Fruit fly (Drosophila melanogaster) whole organism, embryonic: ENCODE results near the gene CG4467.
A peak's percentile ranks its signal among the peaks of the same experiment; 100 is the strongest.

Source experiments
- Aef1 ChIP-seq: fragments of 200-800 bp; sonication (Bioruptor generic); IDR thresholded peaks from 3 replicates; pipeline ENCODE4 v1.3.6; 2022; ENCODE audit warnings: missing biosample characterization, missing genetic modification characterization
- Bdp1 ChIP-seq: fragments of 200-800 bp; sonication (Bioruptor generic); optimal IDR thresholded peaks from 3 replicates; lab custom pipeline; 2016; ENCODE audit warnings: missing biosample characterization, missing genetic modification characterization
- Blimp-1 ChIP-seq: fragments of 200-800 bp; sonication (Bioruptor generic); optimal IDR thresholded peaks from 3 replicates; lab custom pipeline; 2018; ENCODE audit warnings: missing biosample characterization, missing genetic modification characterization, mild to moderate bottlenecking, moderate library complexity, missing genetic modification reagents
- CG11085 ChIP-seq: fragments of 200-800 bp; sonication (Bioruptor generic); IDR thresholded peaks from 2 replicates; pipeline ENCODE4 v1.3.6; 2022; ENCODE audit warnings: missing biosample characterization, missing genetic modification characterization
- CG12071 ChIP-seq: fragments of 200-800 bp; sonication (Bioruptor generic); optimal IDR thresholded peaks from 3 replicates; lab custom pipeline; 2018; ENCODE audit warnings: missing biosample characterization, mild to moderate bottlenecking, missing genetic modification characterization
- CG12219 ChIP-seq: fragments of 200-800 bp; sonication (Bioruptor generic); optimal IDR thresholded peaks from 3 replicates; lab custom pipeline; 2018; ENCODE audit warnings: missing biosample characterization, mild to moderate bottlenecking, missing genetic modification characterization
- CG15479 ChIP-seq: fragments of 200-800 bp; sonication (Bioruptor generic); optimal IDR thresholded peaks from 3 replicates; lab custom pipeline; 2019; ENCODE audit warnings: missing biosample characterization, mild to moderate bottlenecking, missing genetic modification characterization, moderate library complexity
- CG17328 ChIP-seq: fragments of 200-800 bp; sonication (Bioruptor generic); IDR thresholded peaks from 2 replicates; pipeline ENCODE4 v1.3.6; 2022; ENCODE audit warnings: missing biosample characterization, missing genetic modification characterization
- CG18764 ChIP-seq: fragments of 200-800 bp; sonication (Bioruptor generic); optimal IDR thresholded peaks from 3 replicates; lab custom pipeline; 2016; ENCODE audit warnings: missing biosample characterization, missing genetic modification characterization
- CG3281 ChIP-seq: fragments of 200-800 bp; sonication (Bioruptor generic); optimal IDR thresholded peaks from 3 replicates; lab custom pipeline; 2017; ENCODE audit warnings: missing biosample characterization, mild to moderate bottlenecking, missing genetic modification characterization
- CG6272 ChIP-seq: fragments of 200-800 bp; sonication (Bioruptor generic); IDR thresholded peaks from 2 replicates; pipeline ENCODE4 v1.3.6; 2022; ENCODE audit warnings: missing biosample characterization, missing genetic modification characterization
- CG7556 ChIP-seq: fragments of 200-800 bp; sonication (Bioruptor generic); optimal IDR thresholded peaks from 2 replicates; lab custom pipeline; 2017; ENCODE audit warnings: missing biosample characterization, mild to moderate bottlenecking, missing genetic modification characterization
- CG7786 ChIP-seq: fragments of 200-800 bp; sonication (Bioruptor generic); optimal IDR thresholded peaks from 2 replicates; lab custom pipeline; 2016; ENCODE audit warnings: missing biosample characterization, missing genetic modification characterization
- CG7963 ChIP-seq: fragments of 200-800 bp; sonication (Bioruptor generic); IDR thresholded peaks from 3 replicates; pipeline ENCODE4 v1.3.6; 2022; ENCODE audit warnings: missing biosample characterization, missing genetic modification characterization; ENCODE audit not compliant: partially characterized antibody
- CG8089 ChIP-seq: fragments of 200-800 bp; sonication (Bioruptor generic); optimal IDR thresholded peaks from 3 replicates; lab custom pipeline; 2016; ENCODE audit warnings: missing biosample characterization, missing genetic modification characterization
- CG8281 ChIP-seq: fragments of 200-800 bp; sonication (Bioruptor generic); optimal IDR thresholded peaks from 2 replicates; lab custom pipeline; 2018; ENCODE audit warnings: missing biosample characterization, mild to moderate bottlenecking, missing genetic modification characterization, moderate library complexity
- CG8478 ChIP-seq: fragments of >200 bp; optimal IDR thresholded peaks from 2 replicates; lab custom pipeline; 2018
- CoRest ChIP-seq: fragments of 200-800 bp; sonication (Bioruptor generic); optimal IDR thresholded peaks from 3 replicates; lab custom pipeline; 2018; ENCODE audit warnings: missing biosample characterization, mild to moderate bottlenecking, missing genetic modification characterization, moderate library complexity
- D ChIP-seq, 2 experiments: fragments of 200-800 bp in 1 of 2; fragments of >200 bp in 1 of 2; sonication (Bioruptor generic) in 1 of 2; optimal IDR thresholded peaks; 2 replicates in 1 of 2; 3 replicates in 1 of 2; lab custom pipeline; 2017; ENCODE audit warnings: mild to moderate bottlenecking in 1 of 2, missing biosample characterization in 1 of 2, missing genetic modification characterization in 1 of 2, missing genetic modification reagents in 1 of 2
- H2.0 ChIP-seq: fragments of 200-800 bp; sonication (Bioruptor generic); IDR thresholded peaks from 2 replicates; pipeline ENCODE4 v1.3.6; 2022; ENCODE audit warnings: missing biosample characterization, missing genetic modification characterization
- Nf-YC ChIP-seq: fragments of 200-800 bp; optimal IDR thresholded peaks from 3 replicates; lab custom pipeline; 2019; ENCODE audit warnings: missing biosample characterization, mild to moderate bottlenecking, missing genetic modification characterization, moderate library complexity
- Sin3A ChIP-seq: fragments of >200 bp; optimal IDR thresholded peaks from 2 replicates; lab custom pipeline; 2018
- ato ChIP-seq: fragments of 200-800 bp; sonication (Bioruptor generic); IDR thresholded peaks from 2 replicates; pipeline ENCODE4 v1.3.6; 2022; ENCODE audit warnings: missing biosample characterization, missing genetic modification characterization; ENCODE audit not compliant: partially characterized antibody
- bowl ChIP-seq: fragments of 200-800 bp; sonication (Bioruptor generic); IDR thresholded peaks from 2 replicates; pipeline ENCODE4 v1.3.6; 2022; ENCODE audit warnings: missing biosample characterization, missing genetic modification characterization
- cad ChIP-seq: fragments of >200 bp; optimal IDR thresholded peaks from 2 replicates; lab custom pipeline; 2017; ENCODE audit warnings: missing biosample characterization, missing genetic modification characterization
- cas ChIP-seq: fragments of 200-800 bp; sonication (Bioruptor generic); IDR thresholded peaks from 2 replicates; pipeline ENCODE4 v1.3.6; 2022; ENCODE audit warnings: missing biosample characterization, missing genetic modification characterization
- chn ChIP-seq: fragments of 200-800 bp; sonication (Bioruptor generic); optimal IDR thresholded peaks from 2 replicates; lab custom pipeline; 2016; ENCODE audit warnings: missing biosample characterization, missing genetic modification characterization
- dati ChIP-seq: fragments of 200-800 bp; sonication (Bioruptor generic); IDR thresholded peaks from 2 replicates; pipeline ENCODE4 v1.3.6; 2022; ENCODE audit warnings: missing biosample characterization, missing genetic modification characterization
- gcm ChIP-seq: fragments of 200-800 bp; sonication (Bioruptor generic); optimal IDR thresholded peaks from 2 replicates; lab custom pipeline; 2019; ENCODE audit warnings: missing biosample characterization, mild to moderate bottlenecking, missing genetic modification characterization, moderate library complexity
- her ChIP-seq: fragments of 200-800 bp; sonication (Bioruptor generic); optimal IDR thresholded peaks from 2 replicates; lab custom pipeline; 2016; ENCODE audit warnings: missing biosample characterization, missing genetic modification characterization
- jing ChIP-seq: fragments of 200-800 bp; sonication (Bioruptor generic); optimal IDR thresholded peaks from 2 replicates; lab custom pipeline; 2018; ENCODE audit warnings: missing biosample characterization, mild to moderate bottlenecking, missing genetic modification characterization
- ken ChIP-seq: fragments of 200-800 bp; sonication (Bioruptor generic); IDR thresholded peaks from 3 replicates; pipeline ENCODE4 v1.3.6; 2022; ENCODE audit warnings: missing biosample characterization, missing genetic modification characterization
- maf-S ChIP-seq: fragments of 200-800 bp; sonication (Bioruptor generic); optimal IDR thresholded peaks from 2 replicates; lab custom pipeline; 2016; ENCODE audit warnings: missing biosample characterization, missing genetic modification characterization
- mirr ChIP-seq: fragments of 200-800 bp; sonication (Bioruptor generic); optimal IDR thresholded peaks from 3 replicates; lab custom pipeline; 2018; ENCODE audit warnings: missing biosample characterization, mild to moderate bottlenecking, missing genetic modification characterization
- oc ChIP-seq: fragments of 200-800 bp; sonication (Bioruptor generic); optimal IDR thresholded peaks from 2 replicates; lab custom pipeline; 2018; ENCODE audit warnings: missing biosample characterization, mild to moderate bottlenecking, missing genetic modification characterization, moderate library complexity
- onecut ChIP-seq: fragments of 200-800 bp; sonication (Bioruptor generic); IDR thresholded peaks from 2 replicates; pipeline ENCODE4 v1.3.6; 2022; ENCODE audit warnings: missing biosample characterization, missing genetic modification characterization
- otp ChIP-seq: fragments of 200-800 bp; sonication (Bioruptor generic); IDR thresholded peaks from 3 replicates; pipeline ENCODE4, ENCODE4 v1.3.6; 2022; ENCODE audit warnings: missing biosample characterization, missing genetic modification characterization
- pb ChIP-seq: fragments of 200-800 bp; sonication (Bioruptor generic); optimal IDR thresholded peaks from 3 replicates; lab custom pipeline; 2016; ENCODE audit warnings: missing biosample characterization, missing genetic modification characterization
- sob ChIP-seq: fragments of 200-800 bp; sonication (Bioruptor generic); IDR thresholded peaks from 2 replicates; pipeline ENCODE4 v1.3.6; 2022; ENCODE audit warnings: missing biosample characterization, missing genetic modification characterization
- stwl ChIP-seq: fragments of 200-800 bp; sonication (Bioruptor generic); optimal IDR thresholded peaks from 3 replicates; lab custom pipeline; 2018; ENCODE audit warnings: missing biosample characterization, mild to moderate bottlenecking, missing genetic modification characterization, moderate library complexity
- tin ChIP-seq: fragments of 200-800 bp; sonication (Bioruptor generic); optimal IDR thresholded peaks from 3 replicates; lab custom pipeline; 2016; ENCODE audit warnings: missing biosample characterization, missing genetic modification characterization
- tll ChIP-seq, 2 experiments: fragments of 200-800 bp in 1 of 2; fragments of >200 bp in 1 of 2; sonication (Bioruptor generic) in 1 of 2; optimal IDR thresholded peaks; 2 replicates each; lab custom pipeline; 2017 to 2019; ENCODE audit warnings: missing biosample characterization in 2 of 2, missing genetic modification characterization in 2 of 2, mild to moderate bottlenecking in 1 of 2, moderate library complexity in 1 of 2
- ttk ChIP-seq: fragments of 200-800 bp; sonication (Bioruptor generic); IDR thresholded peaks from 2 replicates; pipeline ENCODE4 v2.1.2; 2022; ENCODE audit warnings: missing biosample characterization, missing genetic modification characterization
- tup ChIP-seq: fragments of 200-800 bp; sonication (Bioruptor generic); optimal IDR thresholded peaks from 2 replicates; lab custom pipeline; 2016; ENCODE audit warnings: missing biosample characterization, mild to moderate bottlenecking, missing genetic modification characterization, moderate library complexity
- z ChIP-seq: fragments of 200-800 bp; sonication (Bioruptor generic); IDR thresholded peaks from 3 replicates; pipeline ENCODE4 v1.3.6; 2022; ENCODE audit warnings: missing biosample characterization, missing genetic modification characterization
- zen ChIP-seq: fragments of 200-800 bp; sonication (Bioruptor generic); optimal IDR thresholded peaks from 3 replicates; lab custom pipeline; 2018; ENCODE audit warnings: missing biosample characterization, mild to moderate bottlenecking, missing genetic modification characterization, moderate library complexity

CG4467 gene

DNA sequence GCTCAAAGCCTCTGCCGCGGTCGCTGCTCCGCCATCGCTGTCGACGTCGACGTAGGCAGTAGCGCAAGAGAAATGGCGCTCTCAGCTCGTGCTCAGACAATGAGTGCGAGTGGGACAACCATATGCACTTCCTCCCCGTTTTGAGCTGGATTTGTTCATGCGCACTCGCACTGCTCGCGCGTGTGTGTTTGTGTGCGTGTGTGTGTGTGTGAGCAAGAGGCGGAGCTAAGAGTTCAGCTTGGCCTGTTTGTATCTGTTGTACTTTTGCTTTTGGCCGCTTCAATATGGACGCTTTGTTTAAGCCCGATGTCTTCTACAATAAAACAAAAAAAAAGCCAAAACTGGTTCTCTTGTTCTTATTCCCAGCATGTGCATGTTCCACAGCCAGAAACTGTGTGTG lies 47.6 kb downstream of the CG4467 start (continued):
- TF ChIP-seq CG12071, result peak; percentile 46
- TF ChIP-seq CG15479 (GFP tag; lab: Kevin White, UChicago), result peak; percentile 75
- TF ChIP-seq chn (GFP tag; lab: Kevin White, UChicago), result no peak
- no peak for TF ChIP-seq CG8089 (GFP tag; lab: Kevin White, UChicago)
- TF ChIP-seq CoRest (tag; lab: Kevin White, UChicago), result peak; percentile 23
- no peak for TF ChIP-seq Blimp-1 (GFP tag; lab: Kevin White, UChicago)
- TF ChIP-seq tin (GFP tag; lab: Kevin White, UChicago), result no peak
- TF ChIP-seq her (GFP tag; lab: Kevin White, UChicago), result peak; percentile 7
- TF ChIP-seq bowl (GFP tag; lab: Robert Waterston, UW), result peak; percentile 28; the same call in 1 of the 2 replicates
- peak; percentile 52 for TF ChIP-seq oc
- TF ChIP-seq stwl (tag; lab: Kevin White, UChicago), result no peak
- TF ChIP-seq CG6272 (GFP tag; lab: Robert Waterston, UW), result no peak
- no peak for TF ChIP-seq CG18764
- TF ChIP-seq onecut (GFP tag; lab: Robert Waterston, UW), result peak; percentile 19; the same call in 1 of the 2 replicates
- TF ChIP-seq cas (GFP tag; lab: Robert Waterston, UW), result no peak
- peak; percentile 30 for TF ChIP-seq gcm (GFP tag; lab: Kevin White, UChicago)
- peak; percentile 7 for TF ChIP-seq CG12219
- TF ChIP-seq CG17328, result peak; percentile 57; the same call in 1 of the 2 replicates
- TF ChIP-seq mirr, result peak; percentile 42
- 0 out of 2 replicates have a peak, but pooled peaks have one; percentile 15 for TF ChIP-seq ato (GFP tag; lab: Robert Waterston, UW)
- peak; percentile 98 for TF ChIP-seq Nf-YC (tag; lab: Kevin White, UChicago)
- TF ChIP-seq CG11085 (GFP tag; lab: Robert Waterston, UW), result no peak
- TF ChIP-seq CG7556 (GFP tag; lab: Kevin White, UChicago), result no peak
- TF ChIP-seq CG8478 (lab: Kevin White, UChicago), result peak; percentile 88
- TF ChIP-seq, all 482 proteins: peak for 67

DNA sequence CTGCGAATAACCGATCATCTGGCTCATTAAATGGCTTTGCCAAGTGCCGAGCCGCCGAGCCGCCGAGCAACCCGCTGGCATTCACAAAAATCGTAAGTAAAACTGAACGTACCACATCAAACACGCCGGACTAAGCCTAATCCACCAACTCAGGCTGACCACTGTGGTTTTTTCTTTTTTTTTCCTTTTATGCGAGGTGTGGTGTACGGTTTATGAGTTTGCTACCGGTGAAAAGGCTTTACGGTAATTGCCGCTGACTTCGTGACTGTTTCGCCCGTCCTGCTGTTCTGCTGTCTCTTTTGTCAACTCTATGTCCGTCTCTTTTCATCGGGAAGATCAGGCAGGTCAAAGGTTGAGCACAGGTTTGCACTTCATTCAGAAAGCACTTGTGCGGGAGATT lies 53.0 kb downstream of the CG4467 start:
- TF ChIP-seq cad (peak; percentile 83), sob (GFP tag; lab: Robert Waterston, UW) (no peak), z (GFP tag; lab: Robert Waterston, UW) (no peak), dati (GFP tag; lab: Robert Waterston, UW) (no peak), ttk (GFP tag; lab: Robert Waterston, UW) (no peak), Bdp1 (GFP tag; lab: Kevin White, UChicago) (no peak), jing (GFP tag; lab: Kevin White, UChicago) (no peak), maf-S (no peak), H2.0 (no peak), tll (GFP tag; optimal IDR thresholded peaks at IDR 0.05; lab: Kevin White, UChicago) (peak in 1 of 2 experiments; percentile 99), Aef1 (no peak), pb (GFP tag; lab: Kevin White, UChicago) (no peak), otp (GFP tag; lab: Robert Waterston, UW) (no peak), CG7963 (no peak), D (optimal IDR thresholded peaks at IDR 0.05; lab: Kevin White, UChicago) (peak; percentile 66), D (GFP tag; optimal IDR thresholded peaks at IDR 0.05; lab: Kevin White, UChicago) (no peak), Sin3A (lab: Kevin White, UChicago) (no peak), ken (GFP tag; lab: Robert Waterston, UW) (no peak), zen (tag; lab: Kevin White, UChicago) (peak; percentile 93), CG8281 (tag; lab: Kevin White, UChicago) (no peak), tup (no peak), CG7786 (GFP tag; lab: Kevin White, UChicago) (no peak), CG3281 (GFP tag; lab: Kevin White, UChicago) (no peak)
